Worm (Caenorhabditis elegans) whole organism, late embryonic: ENCODE data around the gene F25H9.2.

Experiments
- F13H6.1 ChIP-seq: sonication (generic microtip); optimal IDR thresholded peaks from 2 replicates; lab custom pipeline; 2016; ENCODE audit warnings: missing genetic modification characterization, missing compliant biosample characterization
- K09A11.1 ChIP-seq: sonication (generic microtip); optimal IDR thresholded peaks from 2 replicates; lab custom pipeline; 2017; ENCODE audit warnings: antibody characterized with exemption, mild to moderate bottlenecking, missing genetic modification characterization, missing compliant biosample characterization; ENCODE audit not compliant: insufficient read depth
- T23F11.4 ChIP-seq: fragments of 200-800 bp; sonication (Bioruptor generic); optimal IDR thresholded peaks from 2 replicates; lab custom pipeline; 2018; ENCODE audit warnings: mild to moderate bottlenecking, missing genetic modification characterization, missing compliant biosample characterization
- ahr-1 ChIP-seq: sonication (generic microtip); optimal IDR thresholded peaks from 2 replicates; lab custom pipeline; 2016; ENCODE audit warnings: missing genetic modification characterization, missing compliant biosample characterization
- ama-1 ChIP-seq: fragments of 150-350 bp; optimal IDR thresholded peaks from 2 replicates; lab custom pipeline; 2014
- ceh-19 ChIP-seq: fragments of 200-800 bp; sonication (Bioruptor generic); optimal IDR thresholded peaks from 2 replicates; lab custom pipeline; 2018; ENCODE audit warnings: mild to moderate bottlenecking, missing genetic modification characterization, missing compliant biosample characterization
- ceh-22 ChIP-seq: sonication (generic microtip); optimal IDR thresholded peaks from 2 replicates; lab custom pipeline; 2017; ENCODE audit warnings: missing biosample characterization, missing genetic modification characterization
- ceh-24 ChIP-seq: sonication (generic microtip); optimal IDR thresholded peaks from 2 replicates; lab custom pipeline; 2016; ENCODE audit warnings: mild to moderate bottlenecking, missing genetic modification characterization, missing compliant biosample characterization
- ceh-30 ChIP-seq: fragments of 150-350 bp; optimal IDR thresholded peaks from 2 replicates; lab custom pipeline; 2014; ENCODE audit warnings: missing biosample characterization, missing genetic modification characterization
- ceh-34 ChIP-seq: sonication (generic microtip); optimal IDR thresholded peaks from 2 replicates; lab custom pipeline; 2016; ENCODE audit warnings: mild to moderate bottlenecking, missing genetic modification characterization, missing compliant biosample characterization
- ceh-48 ChIP-seq: sonication (generic microtip); optimal IDR thresholded peaks from 2 replicates; lab custom pipeline; 2016; ENCODE audit warnings: missing genetic modification characterization, inconsistent platforms, missing compliant biosample characterization
- ceh-6 ChIP-seq: fragments of 200-800 bp; sonication (Bioruptor generic); optimal IDR thresholded peaks from 2 replicates; lab custom pipeline; 2018; ENCODE audit warnings: mild to moderate bottlenecking, missing genetic modification characterization, missing compliant biosample characterization
- che-1 ChIP-seq: sonication (generic microtip); optimal IDR thresholded peaks from 2 replicates; lab custom pipeline; 2016; ENCODE audit warnings: mild to moderate bottlenecking, missing genetic modification characterization, missing compliant biosample characterization
- dmd-4 ChIP-seq: sonication (generic microtip); optimal IDR thresholded peaks from 2 replicates; lab custom pipeline; 2016; ENCODE audit warnings: borderline replicate concordance, missing genetic modification characterization, missing compliant biosample characterization
- elt-2 ChIP-seq: sonication (generic microtip); optimal IDR thresholded peaks from 2 replicates; lab custom pipeline; 2016; ENCODE audit warnings: missing genetic modification reagents, missing genetic modification characterization, missing compliant biosample characterization
- elt-4 ChIP-seq: sonication (generic microtip); optimal IDR thresholded peaks from 2 replicates; lab custom pipeline; 2016; ENCODE audit warnings: missing genetic modification characterization, missing compliant biosample characterization
- ets-4 ChIP-seq: sonication (generic microtip); optimal IDR thresholded peaks from 2 replicates; lab custom pipeline; 2016; ENCODE audit warnings: missing genetic modification characterization, missing compliant biosample characterization
- fkh-6 ChIP-seq: sonication (generic microtip); optimal IDR thresholded peaks from 2 replicates; lab custom pipeline; 2016; ENCODE audit warnings: missing genetic modification characterization, missing compliant biosample characterization
- hlh-13 ChIP-seq: fragments of 200-800 bp; sonication (Bioruptor generic); optimal IDR thresholded peaks from 2 replicates; lab custom pipeline; 2018; ENCODE audit warnings: mild to moderate bottlenecking, missing genetic modification characterization, missing compliant biosample characterization
- hlh-30 ChIP-seq: sonication (generic microtip); optimal IDR thresholded peaks from 2 replicates; lab custom pipeline; 2017; ENCODE audit warnings: antibody characterized with exemption, missing genetic modification characterization, missing compliant biosample characterization; ENCODE audit not compliant: insufficient read depth
- hlh-6 ChIP-seq: sonication (generic microtip); optimal IDR thresholded peaks from 2 replicates; lab custom pipeline; 2016; ENCODE audit warnings: missing genotype, missing genetic modification characterization, missing compliant biosample characterization
- mec-3 ChIP-seq: sonication (generic microtip); optimal IDR thresholded peaks from 2 replicates; lab custom pipeline; 2016; ENCODE audit warnings: borderline replicate concordance, missing genetic modification characterization, missing compliant biosample characterization
- npax-4 ChIP-seq: sonication (generic microtip); optimal IDR thresholded peaks from 2 replicates; lab custom pipeline; 2016; ENCODE audit warnings: missing genetic modification characterization, missing compliant biosample characterization
- odd-2 ChIP-seq: sonication (generic microtip); optimal IDR thresholded peaks from 2 replicates; lab custom pipeline; 2017; ENCODE audit warnings: antibody characterized with exemption, mild to moderate bottlenecking, missing genetic modification characterization, missing compliant biosample characterization
- pha-4 ChIP-seq: fragments of 150-350 bp; optimal IDR thresholded peaks from 2 replicates; lab custom pipeline; 2018; ENCODE audit warnings: missing biosample characterization, missing genetic modification reagents, missing genetic modification characterization
- ref-2 ChIP-seq: sonication (generic microtip); optimal IDR thresholded peaks from 2 replicates; lab custom pipeline; 2016; ENCODE audit warnings: missing genetic modification characterization, missing compliant biosample characterization
- rnt-1 ChIP-seq: sonication (generic microtip); optimal IDR thresholded peaks from 2 replicates; lab custom pipeline; 2016; ENCODE audit warnings: missing genetic modification characterization, missing compliant biosample characterization
- syd-9 ChIP-seq: sonication (generic microtip); optimal IDR thresholded peaks from 2 replicates; lab custom pipeline; 2016; ENCODE audit warnings: mild to moderate bottlenecking, missing genetic modification characterization, moderate library complexity, missing compliant biosample characterization
- ttx-3 ChIP-seq: sonication (generic microtip); optimal IDR thresholded peaks from 2 replicates; lab custom pipeline; 2016; ENCODE audit warnings: missing genetic modification reagents, missing genetic modification characterization, missing compliant biosample characterization
- unc-3 ChIP-seq, 2 experiments: fragments of 200-800 bp in 1 of 2; sonication (Bioruptor generic) in 1 of 2; sonication (generic microtip) in 1 of 2; conservative IDR thresholded peaks in 1 of 2; optimal IDR thresholded peaks in 1 of 2; 2 replicates each; pipeline versions ENCODE4 v1.3.6 to Lab custom; 2016 to 2022; ENCODE audit warnings: missing compliant biosample characterization in 2 of 2, missing genetic modification characterization in 2 of 2, missing genetic modification reagents in 1 of 2
- unc-55 ChIP-seq: sonication (generic microtip); optimal IDR thresholded peaks from 2 replicates; lab custom pipeline; 2017; ENCODE audit warnings: missing biosample characterization, missing genetic modification reagents, missing genetic modification characterization
- ztf-16 ChIP-seq: sonication (generic microtip); optimal IDR thresholded peaks from 2 replicates; lab custom pipeline; 2017; ENCODE audit warnings: missing genetic modification characterization, missing compliant biosample characterization

F25H9.2 gene

DNA sequence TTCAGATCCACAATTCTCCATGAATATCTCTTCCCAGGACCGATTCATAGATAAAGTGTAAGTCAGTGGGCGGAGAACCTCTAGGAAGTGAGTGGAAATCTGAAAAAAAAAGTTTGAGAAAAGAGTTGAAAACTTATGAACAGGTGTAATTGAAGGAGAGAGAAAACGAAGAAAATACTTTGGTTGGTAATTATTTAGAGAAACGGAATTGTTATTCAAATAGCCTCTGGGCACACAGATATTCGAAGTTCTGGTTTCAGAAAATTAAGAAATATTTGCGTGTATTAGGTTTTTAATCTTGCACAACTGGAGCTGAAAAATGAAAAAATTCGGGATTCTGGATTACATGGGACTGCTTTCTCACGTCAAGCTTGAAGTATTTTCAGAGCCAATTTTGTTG, 21.9 kb downstream of the F25H9.2 start, which contains the start of gene T10G3.2:
TSS of gene T10G3.2 (minus strand) at position 101 of the 400 bp plus-strand sequence.
- TF ChIP-seq hlh-30 (tag; lab: Kevin White, UChicago): no peak
- TF ChIP-seq elt-2: no peak
- no peak for TF ChIP-seq ceh-30 (tag; lab: Kevin White, UChicago)
- no peak for TF ChIP-seq ttx-3
- TF ChIP-seq ahr-1: no peak
- TF ChIP-seq unc-3 (GFP tag; conservative IDR thresholded peaks at IDR 0.05; lab: Robert Waterston, UW): no peak
- TF ChIP-seq unc-3 (tag; optimal IDR thresholded peaks at IDR 0.05; lab: Kevin White, UChicago): no peak
- TF ChIP-seq pha-4 (tag; lab: Kevin White, UChicago): no peak
- TF ChIP-seq ceh-6: no peak
- TF ChIP-seq ets-4 (tag; lab: Kevin White, UChicago): no peak
- no peak for TF ChIP-seq ceh-48 (tag; lab: Kevin White, UChicago)

DNA sequence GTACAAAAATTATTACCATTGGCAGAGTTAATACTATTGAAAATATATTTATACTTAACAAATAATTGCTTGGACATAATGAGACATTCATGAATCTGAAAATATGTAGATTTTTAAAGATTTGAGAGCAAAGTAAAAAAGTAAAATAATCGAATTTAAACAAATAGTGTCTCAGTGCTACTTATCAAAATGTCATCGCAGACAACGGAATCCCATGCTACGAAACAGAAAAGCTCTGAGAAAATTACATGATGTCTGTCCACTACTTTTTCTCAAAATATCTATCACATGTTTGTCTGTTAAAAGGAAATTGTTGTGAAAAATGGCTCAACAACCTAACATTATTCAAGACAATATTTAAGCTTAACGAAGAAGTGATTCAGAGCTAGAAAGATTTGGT, 26.5 kb downstream of the F25H9.2 start, which contains the start of gene T10G3.4:
TSS of gene T10G3.4 (minus strand) at position 101 of the 400 bp plus-strand sequence.
- TF ChIP-seq ztf-16 (tag; lab: Kevin White, UChicago) (no peak), hlh-6 (no peak), hlh-30 (tag; lab: Kevin White, UChicago) (no peak), dmd-4 (no peak), ceh-24 (tag; lab: Kevin White, UChicago) (no peak)
- TF ChIP-seq, all 69 proteins: peak for 0

DNA sequence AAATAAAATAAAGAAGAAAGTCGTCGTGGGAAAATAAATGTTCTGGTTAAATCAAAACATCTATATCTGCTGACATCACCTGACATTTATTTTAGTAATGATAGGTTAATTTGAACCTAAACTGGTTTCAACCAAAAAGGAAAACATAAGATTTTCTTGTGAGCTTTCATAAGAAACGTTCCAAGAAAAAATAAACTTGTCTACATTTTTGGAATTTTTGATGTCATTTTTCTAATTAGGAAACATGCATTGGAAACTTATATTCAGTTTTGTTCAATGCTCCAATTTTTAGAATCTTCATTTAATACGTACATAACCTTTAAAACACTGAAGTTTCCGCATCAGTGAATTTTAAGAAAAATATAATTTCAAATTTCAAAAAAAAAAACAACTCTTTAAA, 27.8 kb downstream of the F25H9.2 start:
- TF ChIP-seq K09A11.1 (no peak), ref-2 (no peak), npax-4 (tag; lab: Kevin White, UChicago) (no peak), ceh-22 (tag; lab: Kevin White, UChicago) (no peak), ceh-19 (GFP tag; lab: Kevin White, UChicago) (no peak), T23F11.4 (GFP tag; lab: Kevin White, UChicago) (no peak)

DNA sequence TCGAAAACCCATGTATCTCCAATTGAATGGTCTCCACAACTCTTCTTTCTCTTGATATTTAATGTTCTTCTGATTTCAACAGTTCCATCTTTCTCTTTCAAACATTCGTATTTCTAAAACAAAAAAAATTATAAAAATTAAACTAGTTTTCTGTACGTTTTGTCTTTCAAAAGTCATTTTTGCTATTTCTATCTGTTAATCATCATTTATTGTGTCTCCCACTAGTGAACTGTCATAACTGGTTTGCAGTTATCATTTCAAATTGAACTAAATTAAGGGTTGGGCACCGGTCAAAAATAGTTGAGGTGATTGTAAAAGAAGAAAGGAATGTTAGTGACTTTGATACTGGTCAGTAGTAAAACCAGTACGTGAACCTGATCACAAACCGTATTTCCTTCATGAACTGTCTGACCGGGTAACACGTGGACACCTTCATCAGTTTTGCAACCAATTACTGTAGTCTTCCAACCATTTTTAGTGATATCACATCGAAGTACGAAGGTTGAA, 30.5 kb downstream of the F25H9.2 start:
- TF ChIP-seq ceh-24 (tag; lab: Kevin White, UChicago) (no peak), odd-2 (tag; lab: Kevin White, UChicago) (no peak), rnt-1 (no peak), ets-4 (tag; lab: Kevin White, UChicago) (no peak), elt-4 (tag; lab: Kevin White, UChicago) (no peak)

DNA sequence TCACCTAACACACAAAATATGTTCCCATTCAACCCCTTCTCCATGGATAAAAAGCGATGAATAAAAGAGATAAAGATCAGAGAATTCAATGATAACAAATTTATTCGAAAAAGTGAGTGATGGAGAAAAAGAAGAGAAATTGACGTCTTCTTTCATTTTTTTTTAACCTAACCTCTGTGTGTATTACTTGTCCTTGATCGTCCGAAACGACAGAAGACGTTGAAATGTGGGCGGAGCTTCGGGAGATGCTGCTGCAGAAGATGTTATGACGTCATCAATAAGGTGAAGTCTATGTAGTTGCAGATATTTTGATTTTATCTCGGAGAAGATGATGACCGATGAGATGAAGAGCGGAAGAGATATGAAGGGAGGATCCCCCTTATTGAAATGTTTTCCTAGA, 31.9 kb downstream of the F25H9.2 start, which contains the start of gene T10G3.3:
TSS of gene T10G3.3 (minus strand) at position 370 of the 400 bp plus-strand sequence.
- no peak for TF ChIP-seq ref-2
- TF ChIP-seq che-1 (tag; lab: Kevin White, UChicago): no peak
- no peak for TF ChIP-seq fkh-6 (tag; lab: Kevin White, UChicago)
- no peak for TF ChIP-seq unc-55 (GFP tag; lab: Kevin White, UChicago)
- TF ChIP-seq hlh-13 (GFP tag; lab: Kevin White, UChicago): no peak
- no peak for TF ChIP-seq syd-9 (tag; lab: Kevin White, UChicago)
- no peak for TF ChIP-seq mec-3 (tag; lab: Kevin White, UChicago)
- no peak for TF ChIP-seq dmd-4
- no peak for TF ChIP-seq ama-1 (lab: Kevin White, UChicago)
- no peak for TF ChIP-seq F13H6.1 (tag; lab: Kevin White, UChicago)
- no peak for TF ChIP-seq ceh-34 (tag; lab: Kevin White, UChicago)
- TF ChIP-seq ceh-24 (tag; lab: Kevin White, UChicago): no peak
